Worm (Caenorhabditis elegans) whole organism, early embryonic: ENCODE measurements around the gene spin-1.

Source experiments
- F13C5.2 ChIP-seq: sonication (generic microtip); optimal IDR thresholded peaks from 2 replicates; lab custom pipeline; 2017; ENCODE audit warnings: mild to moderate bottlenecking, missing genetic modification characterization, inconsistent platforms, missing compliant biosample characterization
- aly-1 ChIP-seq: sonication (generic microtip); optimal IDR thresholded peaks from 2 replicates; lab custom pipeline; 2016; ENCODE audit warnings: missing genetic modification characterization, missing compliant biosample characterization
- ama-1 ChIP-seq: fragments of 150-350 bp; optimal IDR thresholded peaks from 2 replicates; lab custom pipeline; 2014
- ceh-13 ChIP-seq: fragments of 200-800 bp; sonication (Bioruptor generic); optimal IDR thresholded peaks from 2 replicates; lab custom pipeline; 2018; ENCODE audit warnings: mild to moderate bottlenecking, missing genetic modification characterization, missing compliant biosample characterization
- ceh-36 ChIP-seq: sonication (generic microtip); optimal IDR thresholded peaks from 2 replicates; lab custom pipeline; 2016; ENCODE audit warnings: missing genetic modification characterization, inconsistent platforms, missing compliant biosample characterization
- flt-1 ChIP-seq: fragments of 200-800 bp; sonication (Bioruptor generic); IDR thresholded peaks from 2 replicates; pipeline ENCODE4 v1.3.6; 2022; ENCODE audit warnings: missing genetic modification characterization, missing compliant biosample characterization
- hmbx-1 ChIP-seq: sonication (generic microtip); optimal IDR thresholded peaks from 2 replicates; lab custom pipeline; 2016; ENCODE audit warnings: mild to moderate bottlenecking, missing genetic modification characterization, missing compliant biosample characterization
- hnd-1 ChIP-seq: sonication (generic microtip); optimal IDR thresholded peaks from 2 replicates; lab custom pipeline; 2016; ENCODE audit warnings: missing genetic modification characterization, missing compliant biosample characterization
- scrt-1 ChIP-seq: fragments of 200-800 bp; sonication (Bioruptor generic); IDR thresholded peaks from 2 replicates; pipeline ENCODE4 v1.3.6; 2022; ENCODE audit warnings: missing genetic modification characterization, missing compliant biosample characterization
- sea-1 ChIP-seq: fragments of 200-800 bp; sonication (Bioruptor generic); conservative IDR thresholded peaks from 2 replicates; pipeline ENCODE4 v1.3.6; 2022; ENCODE audit warnings: missing genetic modification characterization, missing compliant biosample characterization
- tra-4 ChIP-seq: sonication (generic microtip); optimal IDR thresholded peaks from 2 replicates; lab custom pipeline; 2017; ENCODE audit warnings: missing genetic modification characterization, missing compliant biosample characterization

DNA sequence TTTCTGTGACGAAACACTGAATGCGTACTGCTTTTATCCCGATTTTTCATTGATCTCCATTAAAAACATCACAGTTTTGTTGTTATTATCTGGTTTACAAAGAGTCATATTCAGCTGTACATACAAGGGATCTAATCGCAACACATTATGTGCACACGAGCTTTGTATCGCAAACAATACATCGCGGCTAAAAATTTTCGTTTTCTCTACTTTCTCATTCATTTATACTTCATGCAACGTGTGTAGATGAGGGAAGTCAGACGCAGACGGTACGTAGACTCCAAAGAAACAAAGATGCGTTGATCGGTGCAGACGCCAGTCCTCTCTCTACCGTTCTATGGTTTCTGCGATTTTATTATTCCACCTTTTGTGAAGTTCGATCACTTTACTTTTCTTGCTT lies 8.0 kb upstream of the spin-1 start, which contains the start of gene nhr-136:
- TF ChIP-seq F13C5.2 (tag; lab: Kevin White, UChicago) (no peak), ama-1 (no peak), ceh-36 (tag; lab: Kevin White, UChicago) (no peak), ceh-13 (GFP tag; lab: Kevin White, UChicago) (no peak), flt-1 (no peak), tra-4 (tag; lab: Kevin White, UChicago) (no peak), hmbx-1 (tag; lab: Kevin White, UChicago) (no peak), aly-1 (no peak), scrt-1 (GFP tag; lab: Robert Waterston, UW) (no peak), sea-1 (GFP tag; lab: Robert Waterston, UW) (no peak), hnd-1 (no peak)
